Fruit fly (Drosophila melanogaster) whole organism, prepupa: Measurements from ENCODE around the gene CG4887.

Experiments used
- CG6163 ChIP-seq: fragments of 200-800 bp; sonication (Bioruptor generic); IDR thresholded peaks from 3 replicates; pipeline ENCODE4 v1.3.6; 2022; ENCODE audit warnings: missing biosample characterization, missing genetic modification characterization
- CG6854 ChIP-seq: fragments of 200-800 bp; sonication (Bioruptor generic); optimal IDR thresholded peaks from 2 replicates; lab custom pipeline; 2017; ENCODE audit warnings: missing biosample characterization, mild to moderate bottlenecking, missing genetic modification characterization
- Eip75B ChIP-seq: fragments of 200-800 bp; sonication (Bioruptor generic); optimal IDR thresholded peaks from 3 replicates; lab custom pipeline; 2016; ENCODE audit warnings: missing biosample characterization, missing genetic modification characterization
- Ets96B ChIP-seq: fragments of 200-800 bp; optimal IDR thresholded peaks from 2 replicates; lab custom pipeline; 2019; ENCODE audit warnings: missing biosample characterization, mild to moderate bottlenecking, missing genetic modification characterization, moderate library complexity

DNA sequence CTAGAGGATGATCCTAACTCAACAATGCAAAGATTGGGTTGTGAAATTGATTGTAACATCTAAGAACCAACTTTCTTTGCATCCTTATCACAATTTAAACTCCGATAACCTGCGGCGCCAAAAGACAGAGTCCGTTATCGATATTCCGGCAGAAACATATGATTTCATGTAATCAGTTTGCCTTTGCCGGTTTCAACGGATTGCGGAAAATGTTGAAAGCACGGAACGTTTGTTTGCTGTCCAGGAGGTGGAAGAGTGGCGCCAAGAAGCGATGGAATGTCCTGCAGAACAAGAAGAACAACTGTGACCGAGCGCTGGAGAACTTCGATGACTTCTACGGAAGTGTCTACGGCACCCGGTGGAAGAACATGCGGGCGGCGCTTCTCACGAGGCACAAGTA, 25.2 kb upstream of the CG4887 start:
- TF ChIP-seq Ets96B (tag; lab: Kevin White, UChicago) (no peak), Eip75B (GFP tag; lab: Kevin White, UChicago) (no peak), CG6854 (GFP tag; lab: Kevin White, UChicago) (no peak), CG6163 (GFP tag; lab: Robert Waterston, UW) (no peak)
